Fruit fly (Drosophila melanogaster) whole organism, wandering third instar larva: ENCODE data around the gene shps.

Experiments used
- OdsH ChIP-seq: fragments of 200-800 bp; sonication (Bioruptor generic); optimal IDR thresholded peaks from 2 replicates; lab custom pipeline; 2016; ENCODE audit warnings: missing biosample characterization, mild to moderate bottlenecking, missing genetic modification characterization
- dmrt93B ChIP-seq: fragments of 200-800 bp; sonication (Bioruptor generic); optimal IDR thresholded peaks from 2 replicates; lab custom pipeline; 2018; ENCODE audit warnings: missing biosample characterization, mild to moderate bottlenecking, missing genetic modification characterization
- psq ChIP-seq: fragments of 200-800 bp; sonication (Bioruptor generic); optimal IDR thresholded peaks from 3 replicates; lab custom pipeline; 2017; ENCODE audit warnings: missing biosample characterization, mild to moderate bottlenecking, missing genetic modification characterization, moderate library complexity
- tai ChIP-seq: sonication (Bioruptor generic); optimal IDR thresholded peaks from 2 replicates; lab custom pipeline; 2016; ENCODE audit warnings: missing biosample characterization, missing genetic modification characterization

dm6 chr3R:24258333-24258732 is 21.0 kb upstream of the shps start:
- no peak for TF ChIP-seq psq (GFP tag; lab: Kevin White, UChicago)
- TF ChIP-seq dmrt93B (GFP tag; lab: Kevin White, UChicago), result no peak
- TF ChIP-seq tai (GFP tag; lab: Kevin White, UChicago), result no peak
- TF ChIP-seq OdsH (GFP tag; lab: Kevin White, UChicago), result no peak
